Worm (Caenorhabditis elegans) whole organism, late embryonic: ENCODE measurements around the gene C26B2.2.

Experiments used
- C08G9.2 ChIP-seq: sonication (generic microtip); optimal IDR thresholded peaks from 2 replicates; lab custom pipeline; 2016; ENCODE audit warnings: mild to moderate bottlenecking, missing genetic modification characterization, moderate library complexity, missing compliant biosample characterization
- K02D7.2 ChIP-seq: sonication (generic microtip); optimal IDR thresholded peaks from 2 replicates; lab custom pipeline; 2017; ENCODE audit warnings: mild to moderate bottlenecking, missing genetic modification characterization, missing compliant biosample characterization
- ahr-1 ChIP-seq: sonication (generic microtip); optimal IDR thresholded peaks from 2 replicates; lab custom pipeline; 2016; ENCODE audit warnings: missing genetic modification characterization, missing compliant biosample characterization
- ama-1 ChIP-seq: fragments of 150-350 bp; optimal IDR thresholded peaks from 2 replicates; lab custom pipeline; 2014
- ceh-14 ChIP-seq: sonication (generic microtip); optimal IDR thresholded peaks from 2 replicates; lab custom pipeline; 2016; ENCODE audit warnings: missing genotype, missing genetic modification characterization, missing compliant biosample characterization
- ceh-19 ChIP-seq: fragments of 200-800 bp; sonication (Bioruptor generic); optimal IDR thresholded peaks from 2 replicates; lab custom pipeline; 2018; ENCODE audit warnings: mild to moderate bottlenecking, missing genetic modification characterization, missing compliant biosample characterization
- ceh-2 ChIP-seq: sonication (generic microtip); optimal IDR thresholded peaks from 2 replicates; lab custom pipeline; 2016; ENCODE audit warnings: missing genotype, missing genetic modification characterization, missing compliant biosample characterization
- ceh-22 ChIP-seq: sonication (generic microtip); optimal IDR thresholded peaks from 2 replicates; lab custom pipeline; 2017; ENCODE audit warnings: missing biosample characterization, missing genetic modification characterization
- ceh-31 ChIP-seq: sonication (generic microtip); optimal IDR thresholded peaks from 2 replicates; lab custom pipeline; 2016; ENCODE audit warnings: missing genetic modification characterization, missing compliant biosample characterization
- ceh-34 ChIP-seq: sonication (generic microtip); optimal IDR thresholded peaks from 2 replicates; lab custom pipeline; 2016; ENCODE audit warnings: mild to moderate bottlenecking, missing genetic modification characterization, missing compliant biosample characterization
- ceh-45 ChIP-seq: fragments of 200-800 bp; sonication (Bioruptor generic); IDR thresholded peaks from 2 replicates; pipeline ENCODE4 v1.3.6; 2022; ENCODE audit warnings: missing genetic modification reagents, missing genetic modification characterization, missing compliant biosample characterization
- ceh-48 ChIP-seq: sonication (generic microtip); optimal IDR thresholded peaks from 2 replicates; lab custom pipeline; 2016; ENCODE audit warnings: missing genetic modification characterization, inconsistent platforms, missing compliant biosample characterization
- ceh-6 ChIP-seq: fragments of 200-800 bp; sonication (Bioruptor generic); optimal IDR thresholded peaks from 2 replicates; lab custom pipeline; 2018; ENCODE audit warnings: mild to moderate bottlenecking, missing genetic modification characterization, missing compliant biosample characterization
- ceh-9 ChIP-seq: sonication (generic microtip); optimal IDR thresholded peaks from 2 replicates; lab custom pipeline; 2016; ENCODE audit warnings: mild to moderate bottlenecking, missing genetic modification characterization, inconsistent platforms, missing compliant biosample characterization
- dmd-4 ChIP-seq: sonication (generic microtip); optimal IDR thresholded peaks from 2 replicates; lab custom pipeline; 2016; ENCODE audit warnings: borderline replicate concordance, missing genetic modification characterization, missing compliant biosample characterization
- ets-4 ChIP-seq: sonication (generic microtip); optimal IDR thresholded peaks from 2 replicates; lab custom pipeline; 2016; ENCODE audit warnings: missing genetic modification characterization, missing compliant biosample characterization
- fkh-10 ChIP-seq: fragments of 150-350 bp; optimal IDR thresholded peaks from 2 replicates; lab custom pipeline; 2014; ENCODE audit warnings: missing biosample characterization, missing genetic modification reagents, missing genetic modification characterization
- gmeb-2 ChIP-seq: sonication (generic microtip); optimal IDR thresholded peaks from 2 replicates; lab custom pipeline; 2016; ENCODE audit warnings: missing genetic modification characterization, inconsistent platforms, missing compliant biosample characterization
- hlh-30 ChIP-seq: sonication (generic microtip); optimal IDR thresholded peaks from 2 replicates; lab custom pipeline; 2017; ENCODE audit warnings: antibody characterized with exemption, missing genetic modification characterization, missing compliant biosample characterization; ENCODE audit not compliant: insufficient read depth
- hlh-6 ChIP-seq: sonication (generic microtip); optimal IDR thresholded peaks from 2 replicates; lab custom pipeline; 2016; ENCODE audit warnings: missing genotype, missing genetic modification characterization, missing compliant biosample characterization
- hlh-8 ChIP-seq: sonication (generic microtip); optimal IDR thresholded peaks from 2 replicates; lab custom pipeline; 2016; ENCODE audit warnings: missing genotype, missing genetic modification characterization, missing compliant biosample characterization
- lin-11 ChIP-seq: fragments of 200-800 bp; sonication (Bioruptor generic); optimal IDR thresholded peaks from 2 replicates; lab custom pipeline; 2018; ENCODE audit warnings: mild to moderate bottlenecking, missing genetic modification characterization, missing compliant biosample characterization
- nfya-1 ChIP-seq: sonication (generic microtip); optimal IDR thresholded peaks from 2 replicates; lab custom pipeline; 2017; ENCODE audit warnings: missing genetic modification characterization, mild to moderate bottlenecking, missing compliant biosample characterization, antibody characterized with exemption, moderate library complexity
- nhr-11 ChIP-seq: fragments of 150-350 bp; optimal IDR thresholded peaks from 2 replicates; lab custom pipeline; 2014; ENCODE audit warnings: missing biosample characterization, missing genetic modification characterization
- nhr-232 ChIP-seq: sonication (generic microtip); optimal IDR thresholded peaks from 2 replicates; lab custom pipeline; 2016; ENCODE audit warnings: missing genetic modification characterization, missing compliant biosample characterization
- odd-2 ChIP-seq: sonication (generic microtip); optimal IDR thresholded peaks from 2 replicates; lab custom pipeline; 2017; ENCODE audit warnings: antibody characterized with exemption, mild to moderate bottlenecking, missing genetic modification characterization, missing compliant biosample characterization
- pag-3 ChIP-seq: sonication (generic microtip); optimal IDR thresholded peaks from 2 replicates; lab custom pipeline; 2016; ENCODE audit warnings: missing compliant biosample characterization, missing genetic modification characterization, borderline replicate concordance
- pha-4 ChIP-seq: fragments of 150-350 bp; optimal IDR thresholded peaks from 2 replicates; lab custom pipeline; 2018; ENCODE audit warnings: missing biosample characterization, missing genetic modification reagents, missing genetic modification characterization
- pqm-1 ChIP-seq: sonication (generic microtip); optimal IDR thresholded peaks from 2 replicates; lab custom pipeline; 2016; ENCODE audit warnings: missing genetic modification characterization, missing compliant biosample characterization
- pros-1 ChIP-seq: fragments of 150-350 bp; optimal IDR thresholded peaks from 2 replicates; lab custom pipeline; 2014; ENCODE audit warnings: missing biosample characterization, missing genetic modification reagents, missing genetic modification characterization
- ref-2 ChIP-seq: sonication (generic microtip); optimal IDR thresholded peaks from 2 replicates; lab custom pipeline; 2016; ENCODE audit warnings: missing genetic modification characterization, missing compliant biosample characterization
- rnt-1 ChIP-seq: sonication (generic microtip); optimal IDR thresholded peaks from 2 replicates; lab custom pipeline; 2016; ENCODE audit warnings: missing genetic modification characterization, missing compliant biosample characterization
- sox-2 ChIP-seq: fragments of 200-800 bp; sonication (Bioruptor generic); IDR thresholded peaks from 2 replicates; pipeline ENCODE4 v1.3.6; 2022; ENCODE audit warnings: missing genetic modification reagents, missing genetic modification characterization, missing compliant biosample characterization
- syd-9 ChIP-seq: sonication (generic microtip); optimal IDR thresholded peaks from 2 replicates; lab custom pipeline; 2016; ENCODE audit warnings: mild to moderate bottlenecking, missing genetic modification characterization, moderate library complexity, missing compliant biosample characterization
- tbx-2 ChIP-seq: sonication (generic microtip); optimal IDR thresholded peaks from 2 replicates; lab custom pipeline; 2016; ENCODE audit warnings: missing genetic modification characterization, missing compliant biosample characterization
- unc-3 ChIP-seq, 2 experiments: fragments of 200-800 bp in 1 of 2; sonication (Bioruptor generic) in 1 of 2; sonication (generic microtip) in 1 of 2; conservative IDR thresholded peaks in 1 of 2; optimal IDR thresholded peaks in 1 of 2; 2 replicates each; pipeline versions ENCODE4 v1.3.6 to Lab custom; 2016 to 2022; ENCODE audit warnings: missing compliant biosample characterization in 2 of 2, missing genetic modification characterization in 2 of 2, missing genetic modification reagents in 1 of 2
- unc-42 ChIP-seq: sonication (generic microtip); optimal IDR thresholded peaks from 2 replicates; lab custom pipeline; 2016; ENCODE audit warnings: missing genotype, missing genetic modification characterization, missing compliant biosample characterization
- zip-5 ChIP-seq: sonication (generic microtip); optimal IDR thresholded peaks from 2 replicates; lab custom pipeline; 2016; ENCODE audit warnings: missing genetic modification characterization, missing compliant biosample characterization
- ztf-16 ChIP-seq: sonication (generic microtip); optimal IDR thresholded peaks from 2 replicates; lab custom pipeline; 2017; ENCODE audit warnings: missing genetic modification characterization, missing compliant biosample characterization

The C26B2.2 gene

DNA sequence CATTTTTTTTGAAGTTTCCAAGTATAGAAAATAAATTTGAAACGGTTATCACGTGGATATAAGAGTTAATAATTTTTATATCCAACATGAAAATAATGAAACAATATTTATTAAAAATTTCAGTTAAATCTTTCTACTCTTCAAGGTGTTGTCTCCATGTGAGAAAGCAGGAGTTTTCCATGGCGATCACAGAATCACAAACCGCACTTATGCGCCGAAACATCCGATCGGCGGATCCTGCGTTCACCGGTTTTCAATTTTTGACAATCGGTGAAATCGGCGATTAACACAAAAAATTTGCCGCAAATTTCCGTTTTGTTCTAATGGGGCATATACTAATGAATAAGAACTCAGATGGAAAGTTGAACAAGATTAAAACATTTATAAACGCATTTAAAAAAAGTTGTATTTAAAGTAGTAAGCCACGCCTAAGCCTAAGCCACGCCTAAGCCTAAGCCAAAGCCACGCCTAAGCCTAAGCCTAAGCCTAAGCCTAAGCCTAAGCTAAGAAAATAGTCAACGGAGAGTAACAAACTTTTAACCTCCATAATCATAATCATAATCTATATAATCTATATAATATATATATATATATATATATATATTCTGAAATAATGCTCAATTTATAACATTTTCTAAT lies at the start of gene C26B2.2:
Gene C26B2.2, minus strand, starts transcription at position 88 of the 639 bp plus-strand sequence.
- TF ChIP-seq ceh-2 (no peak), sox-2 (GFP tag; lab: Robert Waterston, UW) (no peak), ceh-45 (no peak), ets-4 (tag; lab: Kevin White, UChicago) (no peak), odd-2 (no peak), ceh-19 (no peak), syd-9 (tag; lab: Kevin White, UChicago) (no peak), unc-3 (GFP tag; conservative IDR thresholded peaks at IDR 0.05; lab: Robert Waterston, UW) (no peak), unc-3 (tag; optimal IDR thresholded peaks at IDR 0.05; lab: Kevin White, UChicago) (no peak), nhr-232 (tag; lab: Kevin White, UChicago) (no peak)

DNA sequence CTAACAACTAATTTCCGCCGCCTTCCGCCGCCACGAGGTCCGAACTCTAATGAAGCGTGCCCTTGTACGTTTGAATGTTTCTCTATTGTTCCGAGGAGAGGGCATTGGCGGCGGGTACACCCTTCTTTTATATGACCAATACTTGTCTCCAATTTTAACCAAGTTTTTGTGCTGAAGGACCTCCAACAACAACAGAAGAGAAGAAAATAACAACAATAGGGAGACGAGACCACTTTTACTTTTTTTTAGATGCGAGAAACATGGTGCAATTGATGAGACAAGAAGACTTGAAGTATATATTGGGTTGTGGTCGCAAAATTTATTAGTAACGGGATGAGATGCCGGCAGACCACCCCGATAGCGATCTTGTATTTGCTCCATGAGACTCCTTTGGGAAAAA lies 49.0 kb upstream of the C26B2.2 start:
- no peak for TF ChIP-seq unc-42
- no peak for TF ChIP-seq pha-4 (tag; lab: Kevin White, UChicago)
- no peak for TF ChIP-seq fkh-10 (GFP tag; lab: Kevin White, UChicago)
- TF ChIP-seq ama-1 (lab: Kevin White, UChicago) = peak; percentile 15
- TF ChIP-seq hlh-30 = no peak
- no peak for TF ChIP-seq ceh-6
- TF ChIP-seq ceh-31 (tag; lab: Kevin White, UChicago) = peak; percentile 55
- TF ChIP-seq syd-9 (tag; lab: Kevin White, UChicago) = no peak
- no peak for TF ChIP-seq hlh-8 (tag; lab: Kevin White, UChicago)
- TF ChIP-seq rnt-1 (tag; lab: Kevin White, UChicago) = no peak
- no peak for TF ChIP-seq pros-1 (tag; lab: Kevin White, UChicago)
- TF ChIP-seq nhr-232 (tag; lab: Kevin White, UChicago) = no peak
- peak; percentile 41; the same call in 1 of the 2 replicates for TF ChIP-seq sox-2 (GFP tag; lab: Robert Waterston, UW)
- TF ChIP-seq ceh-48 (tag; lab: Kevin White, UChicago) = no peak
- TF ChIP-seq pqm-1 (tag; lab: Kevin White, UChicago) = no peak

DNA sequence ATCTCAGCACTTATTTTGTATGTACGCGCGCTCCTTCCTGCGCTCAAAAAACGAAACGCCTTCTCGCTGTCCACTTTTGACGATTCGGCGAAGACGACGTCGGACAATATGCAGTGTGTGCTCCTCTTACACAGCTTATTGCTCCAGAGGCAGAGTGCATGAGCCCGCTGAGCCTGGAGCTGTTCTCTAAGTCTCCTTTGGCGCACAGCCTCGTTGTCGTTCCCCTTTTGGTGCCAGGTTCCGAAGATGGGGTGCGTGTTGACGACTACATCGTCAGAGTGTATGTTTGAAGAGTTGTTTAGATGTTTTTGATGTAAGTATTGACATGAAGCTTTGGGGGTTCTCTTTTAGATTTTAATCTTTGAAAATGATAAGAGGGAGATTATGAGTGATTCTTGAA lies 48.4 kb upstream of the C26B2.2 start:
- TF ChIP-seq hlh-6 (tag; lab: Kevin White, UChicago) (peak; percentile 6), nfya-1 (tag; lab: Kevin White, UChicago) (no peak), dmd-4 (tag; lab: Kevin White, UChicago) (no peak), ahr-1 (no peak), ceh-31 (tag; lab: Kevin White, UChicago) (no peak), ceh-45 (no peak), gmeb-2 (tag; lab: Kevin White, UChicago) (no peak)
- TF ChIP-seq, all 69 proteins: peak for 1

DNA sequence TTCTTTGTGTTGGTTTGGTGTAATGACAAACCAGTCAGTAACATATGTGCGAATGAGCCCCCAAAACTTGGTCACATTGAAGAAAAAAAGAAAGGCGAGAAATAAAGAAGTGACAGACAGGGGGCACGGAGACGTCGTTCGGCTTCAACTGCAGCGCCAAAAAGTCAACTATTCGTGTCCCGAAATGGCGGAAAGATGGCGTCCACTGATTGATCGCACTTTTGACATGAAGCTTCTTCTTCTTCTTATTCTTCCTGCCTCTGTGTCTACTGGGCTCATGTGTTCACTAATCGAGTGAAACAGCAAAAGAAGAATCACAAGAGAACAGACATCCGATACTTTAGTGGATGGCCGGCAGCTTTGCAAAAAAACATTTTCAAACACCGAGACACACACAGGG lies 47.2 kb upstream of the C26B2.2 start:
- TF ChIP-seq ceh-34 (tag; lab: Kevin White, UChicago) (peak; percentile 8), K02D7.2 (tag; lab: Kevin White, UChicago) (no peak)

DNA sequence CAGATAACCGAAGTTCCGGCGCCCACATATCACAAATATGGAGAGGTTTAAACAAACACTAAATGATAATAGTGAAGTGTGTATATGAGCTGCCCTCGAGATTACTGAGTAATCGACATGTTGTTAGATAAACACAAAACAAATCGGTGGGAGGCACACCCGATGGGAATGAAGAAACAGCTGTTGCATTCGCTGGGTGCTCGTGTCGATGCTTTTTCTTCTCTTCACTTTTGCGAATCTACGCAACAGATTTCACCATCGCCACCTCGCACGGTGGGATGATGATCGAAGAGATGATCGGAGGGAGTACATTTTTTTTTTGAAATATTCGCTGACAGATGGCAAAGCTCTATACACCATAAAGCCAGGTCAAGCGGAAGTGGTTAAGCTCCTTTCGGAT lies 46.4 kb upstream of the C26B2.2 start:
- TF ChIP-seq rnt-1 (tag; lab: Kevin White, UChicago) (peak; percentile 13), odd-2 (no peak)
- TF ChIP-seq, all 69 proteins: peak for 1

DNA sequence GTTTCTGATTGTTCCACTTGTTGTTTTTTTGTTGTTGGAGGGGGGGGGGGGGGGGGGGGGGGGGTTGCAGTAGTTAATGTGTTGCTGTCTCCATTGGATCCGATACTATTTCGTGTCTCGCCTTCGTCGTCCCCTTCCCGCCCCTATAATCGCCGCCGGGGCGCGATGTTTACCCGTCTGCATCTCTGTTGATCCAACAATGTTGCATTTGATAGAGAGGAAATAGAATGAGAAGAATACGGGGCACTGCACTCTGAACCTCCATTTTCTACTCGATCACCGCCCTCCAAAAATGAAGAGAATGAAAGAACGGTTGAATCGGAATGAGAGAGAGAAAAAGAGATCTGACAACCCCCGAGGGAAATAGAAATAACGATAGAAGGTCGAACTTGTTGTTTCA lies 45.8 kb upstream of the C26B2.2 start:
- TF ChIP-seq lin-11 (no peak), ceh-9 (tag; lab: Kevin White, UChicago) (no peak), ama-1 (lab: Kevin White, UChicago) (no peak), sox-2 (GFP tag; lab: Robert Waterston, UW) (no peak), tbx-2 (tag; lab: Kevin White, UChicago) (no peak), hlh-8 (tag; lab: Kevin White, UChicago) (no peak), C08G9.2 (no peak), hlh-30 (no peak), ztf-16 (no peak), nhr-11 (no peak), ceh-22 (no peak), pag-3 (tag; lab: Kevin White, UChicago) (no peak), zip-5 (tag; lab: Kevin White, UChicago) (no peak), ceh-14 (tag; lab: Kevin White, UChicago) (no peak), K02D7.2 (tag; lab: Kevin White, UChicago) (no peak), ref-2 (no peak)
